Fruit fly (Drosophila melanogaster) whole organism, embryonic: ENCODE data around the gene Pax.

Source experiments
- Aef1 ChIP-seq: fragments of 200-800 bp; sonication (Bioruptor generic); IDR thresholded peaks from 3 replicates; pipeline ENCODE4 v1.3.6; 2022; ENCODE audit warnings: missing biosample characterization, missing genetic modification characterization
- Bgb ChIP-seq: fragments of 200-800 bp; sonication (Bioruptor generic); IDR thresholded peaks from 2 replicates; pipeline ENCODE4 v1.3.6; 2022; ENCODE audit warnings: missing biosample characterization, missing genetic modification characterization; ENCODE audit not compliant: partially characterized antibody
- Blimp-1 ChIP-seq: fragments of 200-800 bp; sonication (Bioruptor generic); optimal IDR thresholded peaks from 3 replicates; lab custom pipeline; 2018; ENCODE audit warnings: missing biosample characterization, missing genetic modification characterization, mild to moderate bottlenecking, moderate library complexity, missing genetic modification reagents
- Bteb2 ChIP-seq: fragments of 200-800 bp; sonication (Bioruptor generic); optimal IDR thresholded peaks from 2 replicates; lab custom pipeline; 2016; ENCODE audit warnings: missing biosample characterization, missing genetic modification characterization
- CG11247 ChIP-seq: fragments of 200-800 bp; sonication (Bioruptor generic); IDR thresholded peaks from 2 replicates; pipeline ENCODE4 v1.3.6; 2022; ENCODE audit warnings: missing biosample characterization, missing genetic modification characterization
- CG12299 ChIP-seq: fragments of 200-800 bp; sonication (Bioruptor generic); optimal IDR thresholded peaks from 2 replicates; lab custom pipeline; 2018; ENCODE audit warnings: missing biosample characterization, mild to moderate bottlenecking, missing genetic modification characterization
- CG12659 ChIP-seq: fragments of 200-800 bp; sonication (Bioruptor generic); optimal IDR thresholded peaks from 3 replicates; lab custom pipeline; 2017; ENCODE audit warnings: mild to moderate bottlenecking, missing biosample characterization, missing genetic modification reagents, missing genetic modification characterization
- CG13624 ChIP-seq: fragments of 200-800 bp; sonication (Bioruptor generic); optimal IDR thresholded peaks from 2 replicates; lab custom pipeline; 2016; ENCODE audit warnings: missing biosample characterization, missing genetic modification characterization
- CG16813 ChIP-seq: fragments of 200-800 bp; sonication (Bioruptor generic); IDR thresholded peaks from 3 replicates; pipeline ENCODE4 v1.3.6; 2022; ENCODE audit warnings: missing biosample characterization, missing genetic modification characterization; ENCODE audit not compliant: partially characterized antibody
- CG17912 ChIP-seq: fragments of 200-800 bp; sonication (Bioruptor generic); optimal IDR thresholded peaks from 2 replicates; lab custom pipeline; 2018; ENCODE audit warnings: missing biosample characterization, mild to moderate bottlenecking, missing genetic modification characterization
- CG18599 ChIP-seq: fragments of 200-800 bp; sonication (Bioruptor generic); optimal IDR thresholded peaks from 3 replicates; lab custom pipeline; 2017; ENCODE audit warnings: missing biosample characterization, missing genetic modification characterization, mild to moderate bottlenecking, moderate library complexity, missing genetic modification reagents
- CG18764 ChIP-seq: fragments of 200-800 bp; sonication (Bioruptor generic); optimal IDR thresholded peaks from 3 replicates; lab custom pipeline; 2016; ENCODE audit warnings: missing biosample characterization, missing genetic modification characterization
- CG30403 ChIP-seq: fragments of 200-800 bp; sonication (Bioruptor generic); optimal IDR thresholded peaks from 3 replicates; lab custom pipeline; 2016; ENCODE audit warnings: missing biosample characterization, missing genetic modification characterization
- CG32772 ChIP-seq: fragments of 200-800 bp; sonication (Bioruptor generic); IDR thresholded peaks from 2 replicates; pipeline ENCODE4 v1.3.6; 2022; ENCODE audit warnings: missing biosample characterization, missing genetic modification characterization
- CG5245 ChIP-seq: fragments of 200-800 bp; sonication (Bioruptor generic); optimal IDR thresholded peaks from 3 replicates; lab custom pipeline; 2016; ENCODE audit warnings: missing biosample characterization, missing genetic modification characterization
- CG6175 ChIP-seq: fragments of 200-800 bp; sonication (Bioruptor generic); IDR thresholded peaks from 3 replicates; pipeline ENCODE4 v1.3.6; 2022; ENCODE audit warnings: missing biosample characterization, missing genetic modification characterization
- CG6683 ChIP-seq: fragments of 200-800 bp; sonication (Bioruptor generic); optimal IDR thresholded peaks from 2 replicates; lab custom pipeline; 2017; ENCODE audit warnings: missing biosample characterization, mild to moderate bottlenecking, missing genetic modification characterization, missing genetic modification reagents
- CG7357 ChIP-seq: fragments of 200-800 bp; sonication (Bioruptor generic); IDR thresholded peaks from 3 replicates; pipeline ENCODE4 v1.3.6; 2022; ENCODE audit warnings: missing biosample characterization, missing genetic modification characterization
- CG8281 ChIP-seq: fragments of 200-800 bp; sonication (Bioruptor generic); optimal IDR thresholded peaks from 2 replicates; lab custom pipeline; 2018; ENCODE audit warnings: missing biosample characterization, mild to moderate bottlenecking, missing genetic modification characterization, moderate library complexity
- CG8290 ChIP-seq, 3 experiments: fragments of 200-800 bp; sonication (Bioruptor generic); optimal IDR thresholded peaks; 2 replicates each; lab custom pipeline; 2016 to 2019; ENCODE audit warnings: missing biosample characterization in 3 of 3, missing genetic modification characterization in 3 of 3, mild to moderate bottlenecking in 2 of 3, moderate library complexity in 1 of 3
- CoRest ChIP-seq: fragments of 200-800 bp; sonication (Bioruptor generic); optimal IDR thresholded peaks from 3 replicates; lab custom pipeline; 2018; ENCODE audit warnings: missing biosample characterization, mild to moderate bottlenecking, missing genetic modification characterization, moderate library complexity
- Dp ChIP-seq: fragments of 200-800 bp; sonication (Bioruptor generic); optimal IDR thresholded peaks from 2 replicates; lab custom pipeline; 2018; ENCODE audit warnings: missing biosample characterization, mild to moderate bottlenecking, missing genetic modification characterization, moderate library complexity
- Dref ChIP-seq: fragments of 200-800 bp; sonication (Bioruptor generic); IDR thresholded peaks from 2 replicates; pipeline ENCODE4 v1.3.6; 2022; ENCODE audit warnings: missing biosample characterization, missing genetic modification characterization
- E2f1 ChIP-seq: fragments of 200-800 bp; sonication (Bioruptor generic); IDR thresholded peaks from 2 replicates; pipeline ENCODE4 v1.3.6; 2022; ENCODE audit warnings: missing biosample characterization, missing genetic modification characterization
- GATAe ChIP-seq: fragments of 200-800 bp; sonication (Bioruptor generic); conservative IDR thresholded peaks from 2 replicates; pipeline ENCODE4 v1.3.6; 2022; ENCODE audit warnings: missing biosample characterization, missing genetic modification characterization
- Gug ChIP-seq: fragments of 200-800 bp; sonication (Bioruptor generic); IDR thresholded peaks from 4 replicates; pipeline ENCODE4 v1.3.6; 2022; ENCODE audit warnings: missing biosample characterization, missing genetic modification characterization
- Lim3 ChIP-seq: fragments of 200-800 bp; sonication (Bioruptor generic); IDR thresholded peaks from 2 replicates; pipeline ENCODE4 v1.3.6; 2022; ENCODE audit warnings: missing biosample characterization, missing genetic modification characterization
- MESR4 ChIP-seq: fragments of 200-800 bp; sonication (Bioruptor generic); optimal IDR thresholded peaks from 2 replicates; lab custom pipeline; 2018; ENCODE audit warnings: missing biosample characterization, mild to moderate bottlenecking, missing genetic modification characterization, moderate library complexity
- Max ChIP-seq: fragments of 200-800 bp; sonication (Bioruptor generic); optimal IDR thresholded peaks from 2 replicates; lab custom pipeline; 2016; ENCODE audit warnings: missing biosample characterization, mild to moderate bottlenecking, missing genetic modification characterization
- Opbp ChIP-seq: fragments of 200-800 bp; sonication (Bioruptor generic); IDR thresholded peaks from 3 replicates; pipeline ENCODE4 v1.3.6; 2022; ENCODE audit warnings: missing biosample characterization, missing genetic modification characterization; ENCODE audit not compliant: partially characterized antibody
- Stat92E ChIP-seq, 3 experiments: fragments of >200 bp in 2 of 3; fragments of 200-800 bp in 1 of 3; sonication (Bioruptor generic) in 1 of 3; optimal IDR thresholded peaks; 2 replicates each; lab custom pipeline; 2017 to 2019; ENCODE audit warnings: missing biosample characterization in 3 of 3, missing genetic modification characterization in 3 of 3, mild to moderate bottlenecking in 1 of 3, moderate library complexity in 1 of 3
- ato ChIP-seq: fragments of 200-800 bp; sonication (Bioruptor generic); IDR thresholded peaks from 2 replicates; pipeline ENCODE4 v1.3.6; 2022; ENCODE audit warnings: missing biosample characterization, missing genetic modification characterization; ENCODE audit not compliant: partially characterized antibody
- bigmax ChIP-seq: fragments of 200-800 bp; sonication (Bioruptor generic); optimal IDR thresholded peaks from 2 replicates; lab custom pipeline; 2018; ENCODE audit warnings: missing biosample characterization, mild to moderate bottlenecking, missing genetic modification characterization
- br ChIP-seq: fragments of >200 bp; optimal IDR thresholded peaks from 2 replicates; lab custom pipeline; 2017
- bsh ChIP-seq, 2 experiments: fragments of 200-800 bp; sonication (Bioruptor generic); optimal IDR thresholded peaks; 2 replicates each; lab custom pipeline; 2017 to 2018; ENCODE audit warnings: mild to moderate bottlenecking in 2 of 2, missing biosample characterization in 2 of 2, missing genetic modification characterization in 2 of 2, moderate library complexity in 1 of 2
- fd96Cb ChIP-seq: fragments of 200-800 bp; sonication (Bioruptor generic); optimal IDR thresholded peaks from 2 replicates; lab custom pipeline; 2018; ENCODE audit warnings: missing biosample characterization, mild to moderate bottlenecking, missing genetic modification characterization, moderate library complexity
- grau ChIP-seq: fragments of 200-800 bp; optimal IDR thresholded peaks from 3 replicates; lab custom pipeline; 2019; ENCODE audit warnings: missing biosample characterization, mild to moderate bottlenecking, missing genetic modification characterization, moderate library complexity
- gro ChIP-seq: fragments of 200-800 bp; sonication (Bioruptor generic); optimal IDR thresholded peaks from 2 replicates; lab custom pipeline; 2016; ENCODE audit warnings: missing biosample characterization, missing genetic modification characterization
- hb ChIP-seq: fragments of 200-800 bp; sonication (Bioruptor generic); IDR thresholded peaks from 3 replicates; pipeline ENCODE4 v1.3.6; 2022; ENCODE audit warnings: missing biosample characterization, missing genetic modification characterization; ENCODE audit not compliant: partially characterized antibody
- klu ChIP-seq: fragments of 200-800 bp; sonication (Bioruptor generic); IDR thresholded peaks from 2 replicates; pipeline ENCODE4 v1.3.6; 2022; ENCODE audit warnings: missing biosample characterization, missing genetic modification characterization
- lbe ChIP-seq: fragments of 200-800 bp; sonication (Bioruptor generic); optimal IDR thresholded peaks from 2 replicates; lab custom pipeline; 2016; ENCODE audit warnings: missing biosample characterization, mild to moderate bottlenecking, missing genetic modification characterization
- onecut ChIP-seq: fragments of 200-800 bp; sonication (Bioruptor generic); IDR thresholded peaks from 2 replicates; pipeline ENCODE4 v1.3.6; 2022; ENCODE audit warnings: missing biosample characterization, missing genetic modification characterization
- psq ChIP-seq: fragments of 200-800 bp; sonication (Bioruptor generic); optimal IDR thresholded peaks from 2 replicates; lab custom pipeline; 2017; ENCODE audit warnings: missing biosample characterization, missing genetic modification characterization
- run ChIP-seq: fragments of 200-800 bp; sonication (Bioruptor generic); optimal IDR thresholded peaks from 3 replicates; lab custom pipeline; 2018; ENCODE audit warnings: missing biosample characterization, mild to moderate bottlenecking, missing genetic modification characterization
- shn ChIP-seq: fragments of 200-800 bp; sonication (Bioruptor generic); optimal IDR thresholded peaks from 3 replicates; lab custom pipeline; 2016; ENCODE audit warnings: missing biosample characterization, missing genetic modification characterization
- stc ChIP-seq: fragments of 200-800 bp; sonication (Bioruptor generic); IDR thresholded peaks from 2 replicates; pipeline ENCODE4 v1.3.6; 2022; ENCODE audit warnings: missing biosample characterization, missing genetic modification characterization
- tgo ChIP-seq: fragments of 200-800 bp; sonication (Bioruptor generic); IDR thresholded peaks from 3 replicates; pipeline ENCODE4 v1.3.6; 2022; ENCODE audit warnings: missing biosample characterization, missing genetic modification characterization
- unc-4 ChIP-seq: fragments of 200-800 bp; sonication (Bioruptor generic); IDR thresholded peaks from 2 replicates; pipeline ENCODE4 v1.3.6; 2022; ENCODE audit warnings: missing biosample characterization, missing genetic modification characterization; ENCODE audit not compliant: partially characterized antibody
- z ChIP-seq: fragments of 200-800 bp; sonication (Bioruptor generic); IDR thresholded peaks from 3 replicates; pipeline ENCODE4 v1.3.6; 2022; ENCODE audit warnings: missing biosample characterization, missing genetic modification characterization

The Pax gene

DNA sequence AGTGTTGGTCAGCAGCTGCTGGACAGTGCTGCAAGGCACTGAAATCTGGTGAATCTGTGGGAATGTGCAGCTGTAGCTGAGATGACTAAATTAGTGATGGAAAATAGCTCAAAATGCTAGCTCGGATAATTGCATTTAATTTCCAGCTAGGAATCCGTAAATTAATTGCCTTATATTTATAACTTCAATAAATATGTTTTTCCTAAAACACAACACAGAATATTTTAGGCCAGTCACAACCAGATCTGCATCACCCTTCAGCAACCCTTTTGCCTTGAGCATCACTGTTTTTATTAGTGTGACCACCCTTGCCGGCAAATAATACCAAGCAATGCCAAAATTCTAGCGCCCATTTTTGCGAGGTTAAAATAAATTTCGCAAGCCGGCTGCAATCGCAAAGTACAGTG is 18.3 kb upstream of the Pax start, which contains the start of gene Hs2st (continued):
- TF ChIP-seq GATAe (GFP tag; lab: Robert Waterston, UW) (peak; percentile 73), gro (GFP tag; lab: Kevin White, UChicago) (peak; percentile 96), Lim3 (peak; percentile 77), CG8281 (tag; lab: Kevin White, UChicago) (peak; percentile 65), CG12659 (GFP tag; lab: Kevin White, UChicago) (peak; percentile 95), MESR4 (peak; percentile 42), CG18599 (GFP tag; lab: Kevin White, UChicago) (peak; percentile 91), psq (GFP tag; lab: Kevin White, UChicago) (peak; percentile 83), CG6175 (GFP tag; lab: Robert Waterston, UW) (peak; percentile 88), CG16813 (GFP tag; lab: Robert Waterston, UW) (peak; percentile 52; the same call in 2 of the 3 replicates), CG30403 (GFP tag; lab: Kevin White, UChicago) (peak; percentile 97), Gug (GFP tag; lab: Robert Waterston, UW) (peak; percentile 93), CG11247 (GFP tag; lab: Robert Waterston, UW) (peak; percentile 91), CG17912 (peak; percentile 57), klu (GFP tag; lab: Robert Waterston, UW) (peak; percentile 94), Dref (GFP tag; lab: Robert Waterston, UW) (peak; percentile 44; the same call in 1 of the 2 replicates), lbe (GFP tag; lab: Kevin White, UChicago) (peak; percentile 85), onecut (GFP tag; lab: Robert Waterston, UW) (peak; percentile 64; the same call in 1 of the 2 replicates), tgo (GFP tag; lab: Robert Waterston, UW) (peak; percentile 93), Bgb (0 out of 2 replicates have a peak, but pooled peaks have one; percentile 17), CoRest (peak; percentile 95), stc (GFP tag; lab: Robert Waterston, UW) (peak; percentile 81), CG13624 (GFP tag; lab: Kevin White, UChicago) (peak; percentile 95), shn (GFP tag; lab: Kevin White, UChicago) (peak; percentile 97), CG12299 (tag; lab: Kevin White, UChicago) (peak; percentile 81), Stat92E (GFP tag; optimal IDR thresholded peaks at IDR 0.05; lab: Kevin White, UChicago) (peak in 1 of 3 experiments; percentile 59), hb (no peak), grau (tag; lab: Kevin White, UChicago) (peak; percentile 92), Bteb2 (GFP tag; lab: Kevin White, UChicago) (peak; percentile 95), CG32772 (GFP tag; lab: Robert Waterston, UW) (peak; percentile 95), run (tag; lab: Kevin White, UChicago) (peak; percentile 19), CG5245 (GFP tag; lab: Kevin White, UChicago) (peak; percentile 90), Max (GFP tag; lab: Kevin White, UChicago) (peak; percentile 96), z (GFP tag; lab: Robert Waterston, UW) (no peak), Aef1 (peak; percentile 94), ato (no peak; the same call in 1 of the 2 replicates), CG7357 (GFP tag; lab: Robert Waterston, UW) (peak; percentile 87), Dp (GFP tag; lab: Kevin White, UChicago) (peak; percentile 67), CG18764 (peak; percentile 89), br (lab: Kevin White, UChicago) (no peak), bsh (GFP tag; optimal IDR thresholded peaks at IDR 0.05; lab: Kevin White, UChicago) (peak; percentile 34 to 86), unc-4 (GFP tag; lab: Robert Waterston, UW) (0 out of 2 replicates have a peak, but pooled peaks have one; percentile 44), CG6683 (GFP tag; lab: Kevin White, UChicago) (peak; percentile 68), CG8290 (GFP tag; optimal IDR thresholded peaks at IDR 0.05; lab: Kevin White, UChicago) (peak; percentile 94), CG8290 (tag; optimal IDR thresholded peaks at IDR 0.05; lab: Kevin White, UChicago) (peak; percentile 83 to 95), fd96Cb (tag; lab: Kevin White, UChicago) (peak; percentile 86), bigmax (GFP tag; lab: Kevin White, UChicago) (peak; percentile 89), Blimp-1 (GFP tag; lab: Kevin White, UChicago) (peak; percentile 83), Opbp (GFP tag; lab: Robert Waterston, UW) (0 out of 3 replicates have a peak, but pooled peaks have one; percentile 53), E2f1 (GFP tag; lab: Robert Waterston, UW) (peak; percentile 90)
